Worm (Caenorhabditis elegans) whole organism, midembryonic: ENCODE data around the gene gtf-2E1.
A peak's percentile ranks its signal among the peaks of the same experiment; 100 is the strongest.

Experiments
- T22C8.4 ChIP-seq: fragments of 200-800 bp; sonication (Bioruptor generic); IDR thresholded peaks from 2 replicates; pipeline ENCODE4 v1.3.6; 2022; ENCODE audit warnings: missing genetic modification characterization, missing compliant biosample characterization
- cog-1 ChIP-seq: sonication (generic microtip); optimal IDR thresholded peaks from 2 replicates; lab custom pipeline; 2016; ENCODE audit warnings: missing genetic modification characterization, missing compliant biosample characterization
- flt-1 ChIP-seq: fragments of 200-800 bp; sonication (Bioruptor generic); IDR thresholded peaks from 2 replicates; pipeline ENCODE4 v1.3.6; 2022; ENCODE audit warnings: missing genetic modification characterization, missing compliant biosample characterization
- klf-2 ChIP-seq: fragments of 200-800 bp; sonication (Bioruptor generic); conservative IDR thresholded peaks from 2 replicates; pipeline ENCODE4 v1.3.6; 2022; ENCODE audit warnings: missing genetic modification reagents, missing genetic modification characterization, missing compliant biosample characterization
- med-1 ChIP-seq: sonication (generic microtip); optimal IDR thresholded peaks from 2 replicates; lab custom pipeline; 2017; ENCODE audit warnings: missing genetic modification characterization, mild to moderate bottlenecking, missing compliant biosample characterization, antibody characterized with exemption, missing genetic modification reagents; ENCODE audit not compliant: insufficient read depth
- ref-1 ChIP-seq: fragments of 200-800 bp; sonication (Bioruptor generic); conservative IDR thresholded peaks from 2 replicates; pipeline ENCODE4 v1.3.6; 2022; ENCODE audit warnings: missing genetic modification reagents, missing genetic modification characterization, missing compliant biosample characterization
- tab-1 ChIP-seq: fragments of 200-800 bp; sonication (Bioruptor generic); IDR thresholded peaks from 2 replicates; pipeline ENCODE4 v1.3.6; 2022; ENCODE audit warnings: missing genetic modification characterization, missing compliant biosample characterization
- ztf-23 ChIP-seq: fragments of 200-800 bp; sonication (Bioruptor generic); IDR thresholded peaks from 2 replicates; pipeline ENCODE4 v1.3.6; 2022; ENCODE audit warnings: missing genetic modification reagents, missing genetic modification characterization, missing compliant biosample characterization
- ztf-29 ChIP-seq: fragments of 200-800 bp; sonication (Bioruptor generic); IDR thresholded peaks from 2 replicates; pipeline ENCODE4 v1.3.6; 2022; ENCODE audit warnings: missing genetic modification reagents, missing genetic modification characterization, missing compliant biosample characterization

gtf-2E1 gene

ce11 chrIV:17237029-17237428 lies 18.1 kb upstream of the gtf-2E1 start:
- TF ChIP-seq cog-1 (no peak), med-1 (GFP tag; lab: Kevin White, UChicago) (no peak), flt-1 (GFP tag; lab: Robert Waterston, UW) (no peak), T22C8.4 (GFP tag; lab: Robert Waterston, UW) (no peak), ref-1 (GFP tag; lab: Robert Waterston, UW) (no peak), ztf-29 (GFP tag; lab: Robert Waterston, UW) (no peak), klf-2 (GFP tag; lab: Robert Waterston, UW) (no peak)

- no peak for TF ChIP-seq cog-1
- no peak for TF ChIP-seq T22C8.4 (GFP tag; lab: Robert Waterston, UW)
- TF ChIP-seq ref-1 (GFP tag; lab: Robert Waterston, UW) = no peak
- TF ChIP-seq klf-2 (GFP tag; lab: Robert Waterston, UW) = no peak
- TF ChIP-seq ztf-23 = no peak
- no peak for TF ChIP-seq flt-1 (GFP tag; lab: Robert Waterston, UW)
- no peak for TF ChIP-seq med-1 (GFP tag; lab: Kevin White, UChicago)
- no peak for TF ChIP-seq ztf-29 (GFP tag; lab: Robert Waterston, UW)
- no peak for TF ChIP-seq tab-1 (GFP tag; lab: Robert Waterston, UW)
These were observed 16.1 kb upstream of the gtf-2E1 start for ce11 chrIV:17238951-17239350.

- TF ChIP-seq ztf-29 (GFP tag; lab: Robert Waterston, UW) (no peak), flt-1 (GFP tag; lab: Robert Waterston, UW) (no peak), ref-1 (GFP tag; lab: Robert Waterston, UW) (no peak), med-1 (GFP tag; lab: Kevin White, UChicago) (no peak), ztf-23 (no peak), cog-1 (no peak), tab-1 (GFP tag; lab: Robert Waterston, UW) (no peak), T22C8.4 (GFP tag; lab: Robert Waterston, UW) (no peak), klf-2 (GFP tag; lab: Robert Waterston, UW) (no peak)
These were observed 9.9 kb upstream of the gtf-2E1 start, which contains the start of gene ZK550.2 for ce11 chrIV:17245200-17245599. Gene ZK550.2 (plus strand): TSS chrIV:17245584.

- no peak for TF ChIP-seq ztf-23
These were observed 7.9 kb upstream of the gtf-2E1 start for ce11 chrIV:17247184-17247583.

ce11 chrIV:17248538-17248937 lies 6.6 kb upstream of the gtf-2E1 start:
- no peak for TF ChIP-seq T22C8.4 (GFP tag; lab: Robert Waterston, UW)
- no peak for TF ChIP-seq tab-1 (GFP tag; lab: Robert Waterston, UW)
- TF ChIP-seq ztf-23 = no peak
- TF ChIP-seq med-1 (GFP tag; lab: Kevin White, UChicago) = no peak
- TF ChIP-seq flt-1 (GFP tag; lab: Robert Waterston, UW) = no peak
- no peak for TF ChIP-seq klf-2 (GFP tag; lab: Robert Waterston, UW)
- TF ChIP-seq ztf-29 (GFP tag; lab: Robert Waterston, UW) = no peak
- TF ChIP-seq cog-1 = no peak
- no peak for TF ChIP-seq ref-1 (GFP tag; lab: Robert Waterston, UW)

ce11 chrIV:17249691-17250181 lies 5.4 kb upstream of the gtf-2E1 start, which contains the start of gene eelo-2:
Gene eelo-2 (plus strand): TSS chrIV:17250131.
- TF ChIP-seq T22C8.4 (GFP tag; lab: Robert Waterston, UW) = no peak
- no peak for TF ChIP-seq med-1 (GFP tag; lab: Kevin White, UChicago)
- no peak; the same call in 1 of the 2 replicates for TF ChIP-seq tab-1 (GFP tag; lab: Robert Waterston, UW)
- TF ChIP-seq ztf-29 (GFP tag; lab: Robert Waterston, UW) = peak; percentile 70
- TF ChIP-seq klf-2 (GFP tag; lab: Robert Waterston, UW) = no peak
- peak; percentile 81 for TF ChIP-seq cog-1
- TF ChIP-seq ref-1 (GFP tag; lab: Robert Waterston, UW) = no peak
- peak; percentile 84 for TF ChIP-seq ztf-23
- TF ChIP-seq flt-1 (GFP tag; lab: Robert Waterston, UW) = peak; percentile 86

- TF ChIP-seq ztf-29 (GFP tag; lab: Robert Waterston, UW) (no peak), ztf-23 (no peak), tab-1 (GFP tag; lab: Robert Waterston, UW) (no peak), cog-1 (no peak), T22C8.4 (GFP tag; lab: Robert Waterston, UW) (no peak)
These were observed 1.7 kb upstream of the gtf-2E1 start for ce11 chrIV:17253435-17253834.

ce11 chrIV:17258824-17259223 lies 3.7 kb downstream of the gtf-2E1 start:
- TF ChIP-seq med-1 (GFP tag; lab: Kevin White, UChicago) (no peak), ztf-23 (no peak), flt-1 (GFP tag; lab: Robert Waterston, UW) (no peak), cog-1 (no peak), tab-1 (GFP tag; lab: Robert Waterston, UW) (no peak), T22C8.4 (GFP tag; lab: Robert Waterston, UW) (no peak), ref-1 (GFP tag; lab: Robert Waterston, UW) (no peak), klf-2 (GFP tag; lab: Robert Waterston, UW) (no peak), ztf-29 (GFP tag; lab: Robert Waterston, UW) (no peak)

ce11 chrIV:17259310-17259709 lies 4.2 kb downstream of the gtf-2E1 start, which contains the start of gene phyh-1:
Gene phyh-1 (minus strand): TSS chrIV:17259410.
- TF ChIP-seq med-1 (GFP tag; lab: Kevin White, UChicago) (no peak), flt-1 (GFP tag; lab: Robert Waterston, UW) (no peak), ztf-29 (GFP tag; lab: Robert Waterston, UW) (no peak), cog-1 (no peak), klf-2 (GFP tag; lab: Robert Waterston, UW) (no peak), tab-1 (GFP tag; lab: Robert Waterston, UW) (no peak), ref-1 (GFP tag; lab: Robert Waterston, UW) (no peak), T22C8.4 (GFP tag; lab: Robert Waterston, UW) (no peak), ztf-23 (no peak)

ce11 chrIV:17262385-17262784 lies 7.3 kb downstream of the gtf-2E1 start, which contains the start of gene ZK550.6:
Gene ZK550.6 (minus strand): TSS chrIV:17262485.
- TF ChIP-seq ztf-29 (GFP tag; lab: Robert Waterston, UW) = no peak
- TF ChIP-seq cog-1 = no peak
- no peak for TF ChIP-seq tab-1 (GFP tag; lab: Robert Waterston, UW)
- TF ChIP-seq flt-1 (GFP tag; lab: Robert Waterston, UW) = no peak
- TF ChIP-seq med-1 (GFP tag; lab: Kevin White, UChicago) = no peak
- no peak for TF ChIP-seq ztf-23
- TF ChIP-seq klf-2 (GFP tag; lab: Robert Waterston, UW) = no peak
- TF ChIP-seq T22C8.4 (GFP tag; lab: Robert Waterston, UW) = no peak
- TF ChIP-seq ref-1 (GFP tag; lab: Robert Waterston, UW) = no peak
